Worm (Caenorhabditis elegans) whole organism, mixed stage, embryonic: ENCODE measurements around the gene pgap-1.

Experiments
- M03D4.4 ChIP-seq: sonication (generic microtip); optimal IDR thresholded peaks from 2 replicates; lab custom pipeline; 2017; ENCODE audit warnings: mild to moderate bottlenecking, missing genetic modification characterization, missing compliant biosample characterization
- bed-3 ChIP-seq: fragments of 200-800 bp; sonication (Bioruptor generic); optimal IDR thresholded peaks from 3 replicates; lab custom pipeline; 2018; ENCODE audit warnings: mild to moderate bottlenecking, missing genetic modification characterization, moderate library complexity, missing compliant biosample characterization
- blmp-1 ChIP-seq: fragments of 150-350 bp; optimal IDR thresholded peaks from 2 replicates; lab custom pipeline; 2014; ENCODE audit warnings: missing biosample characterization, missing genetic modification characterization
- ceh-39 ChIP-seq: fragments of 150-350 bp; optimal IDR thresholded peaks from 2 replicates; lab custom pipeline; 2014; ENCODE audit warnings: missing biosample characterization, missing genetic modification characterization
- ceh-43 ChIP-seq: fragments of 200-800 bp; sonication (Bioruptor generic); optimal IDR thresholded peaks from 2 replicates; lab custom pipeline; 2018; ENCODE audit warnings: mild to moderate bottlenecking, missing genetic modification characterization, moderate library complexity, missing compliant biosample characterization
- ceh-83 ChIP-seq: fragments of 200-800 bp; sonication (Bioruptor generic); optimal IDR thresholded peaks from 2 replicates; lab custom pipeline; 2018; ENCODE audit warnings: mild to moderate bottlenecking, missing genetic modification characterization, missing compliant biosample characterization
- cnd-1 ChIP-seq: fragments of 200-800 bp; sonication (Bioruptor generic); optimal IDR thresholded peaks from 2 replicates; lab custom pipeline; 2018; ENCODE audit warnings: mild to moderate bottlenecking, missing genetic modification characterization, missing compliant biosample characterization
- drap-1 ChIP-seq: fragments of 200-800 bp; sonication (Bioruptor generic); optimal IDR thresholded peaks from 3 replicates; lab custom pipeline; 2018; ENCODE audit warnings: mild to moderate bottlenecking, missing genetic modification characterization, missing compliant biosample characterization
- elt-1 ChIP-seq: sonication (generic microtip); optimal IDR thresholded peaks from 2 replicates; lab custom pipeline; 2017; ENCODE audit warnings: missing genetic modification characterization, mild to moderate bottlenecking, missing compliant biosample characterization, antibody characterized with exemption, moderate library complexity, borderline replicate concordance; ENCODE audit not compliant: insufficient read depth
- elt-3 ChIP-seq: fragments of 150-350 bp; optimal IDR thresholded peaks from 2 replicates; lab custom pipeline; 2014; ENCODE audit warnings: missing biosample characterization, missing genetic modification characterization
- lin-32 ChIP-seq: fragments of 200-800 bp; sonication (Bioruptor generic); optimal IDR thresholded peaks from 2 replicates; lab custom pipeline; 2018; ENCODE audit warnings: mild to moderate bottlenecking, missing genetic modification characterization, missing compliant biosample characterization
- lsy-2 ChIP-seq: fragments of 150-350 bp; optimal IDR thresholded peaks from 2 replicates; lab custom pipeline; 2014; ENCODE audit warnings: missing biosample characterization, missing genetic modification characterization
- mab-5 ChIP-seq: fragments of 150-350 bp; optimal IDR thresholded peaks from 2 replicates; lab custom pipeline; 2014; ENCODE audit warnings: missing biosample characterization, missing genetic modification characterization
- mls-2 ChIP-seq: sonication (generic microtip); optimal IDR thresholded peaks from 2 replicates; lab custom pipeline; 2016; ENCODE audit warnings: mild to moderate bottlenecking, missing genetic modification characterization, moderate library complexity, missing compliant biosample characterization
- nhr-12 ChIP-seq: fragments of 150-350 bp; optimal IDR thresholded peaks from 2 replicates; lab custom pipeline; 2014; ENCODE audit warnings: missing biosample characterization, missing genetic modification characterization
- nhr-2 ChIP-seq: fragments of 150-350 bp; optimal IDR thresholded peaks from 2 replicates; lab custom pipeline; 2014; ENCODE audit warnings: missing biosample characterization, missing genetic modification characterization
- nhr-237 ChIP-seq: fragments of 150-350 bp; optimal IDR thresholded peaks from 2 replicates; lab custom pipeline; 2014; ENCODE audit warnings: missing biosample characterization, missing genetic modification characterization
- nhr-28 ChIP-seq: fragments of 150-350 bp; optimal IDR thresholded peaks from 2 replicates; lab custom pipeline; 2014; ENCODE audit warnings: missing biosample characterization, missing genetic modification characterization
- nhr-76 ChIP-seq: sonication (generic microtip); optimal IDR thresholded peaks from 2 replicates; lab custom pipeline; 2017; ENCODE audit warnings: missing biosample characterization, missing genetic modification characterization
- pha-4 ChIP-seq: fragments of 150-350 bp; optimal IDR thresholded peaks from 2 replicates; lab custom pipeline; 2018; ENCODE audit warnings: missing biosample characterization, missing genetic modification reagents, missing genetic modification characterization
- sem-2 ChIP-seq: fragments of 200-800 bp; sonication (Bioruptor generic); optimal IDR thresholded peaks from 2 replicates; lab custom pipeline; 2018; ENCODE audit warnings: mild to moderate bottlenecking, missing genetic modification characterization, missing compliant biosample characterization
- snpc-4 ChIP-seq: fragments of 150-350 bp; optimal IDR thresholded peaks from 2 replicates; lab custom pipeline; 2014; ENCODE audit warnings: missing biosample characterization, missing genetic modification characterization
- sptf-1 ChIP-seq: sonication (generic microtip); optimal IDR thresholded peaks from 2 replicates; lab custom pipeline; 2017; ENCODE audit warnings: mild to moderate bottlenecking, missing genetic modification characterization, moderate library complexity, missing compliant biosample characterization
- tbx-8 ChIP-seq: fragments of 200-800 bp; sonication (Bioruptor generic); optimal IDR thresholded peaks from 2 replicates; lab custom pipeline; 2018; ENCODE audit warnings: mild to moderate bottlenecking, missing genetic modification characterization, moderate library complexity, missing compliant biosample characterization
- unc-120 ChIP-seq: sonication (generic microtip); optimal IDR thresholded peaks from 2 replicates; lab custom pipeline; 2017; ENCODE audit warnings: missing genetic modification characterization, missing compliant biosample characterization; ENCODE audit not compliant: poor library complexity, severe bottlenecking
- unc-39 ChIP-seq: fragments of 150-350 bp; optimal IDR thresholded peaks from 2 replicates; lab custom pipeline; 2014; ENCODE audit warnings: missing biosample characterization, missing genetic modification characterization
- unc-62 ChIP-seq: fragments of 150-350 bp; optimal IDR thresholded peaks from 2 replicates; lab custom pipeline; 2014; ENCODE audit warnings: missing biosample characterization, missing genetic modification reagents, missing genetic modification characterization
- zip-8 ChIP-seq: fragments of 150-350 bp; optimal IDR thresholded peaks from 2 replicates; lab custom pipeline; 2014; ENCODE audit warnings: missing biosample characterization, missing genetic modification characterization
- ztf-11 ChIP-seq: fragments of 150-350 bp; optimal IDR thresholded peaks from 2 replicates; lab custom pipeline; 2014; ENCODE audit warnings: missing biosample characterization, missing genetic modification characterization

Gene pgap-1

DNA sequence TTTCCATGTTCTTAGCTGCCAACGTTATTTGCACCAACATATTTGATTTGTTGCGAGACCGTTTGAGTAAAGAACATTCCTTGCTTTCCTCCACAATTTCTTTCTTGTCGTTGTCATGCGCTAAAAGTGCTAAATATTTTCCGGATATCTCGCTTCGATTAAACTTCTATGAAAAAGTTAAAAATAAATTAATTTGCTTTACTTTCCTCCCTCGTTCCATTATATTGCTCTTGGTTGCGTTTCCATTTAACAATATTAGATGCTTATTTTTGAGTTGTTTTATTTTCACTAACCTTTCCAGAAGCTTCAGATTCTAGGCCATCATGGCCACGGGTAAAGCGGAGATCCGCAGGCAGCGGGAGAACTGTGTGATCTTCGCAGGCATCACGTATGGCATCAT lies at the start of gene pgap-1:
pgap-1 (plus strand) TSS at position 301 of the 400 bp plus-strand sequence.
- no peak for TF ChIP-seq nhr-76
- TF ChIP-seq, all 35 proteins: peak for 0

DNA sequence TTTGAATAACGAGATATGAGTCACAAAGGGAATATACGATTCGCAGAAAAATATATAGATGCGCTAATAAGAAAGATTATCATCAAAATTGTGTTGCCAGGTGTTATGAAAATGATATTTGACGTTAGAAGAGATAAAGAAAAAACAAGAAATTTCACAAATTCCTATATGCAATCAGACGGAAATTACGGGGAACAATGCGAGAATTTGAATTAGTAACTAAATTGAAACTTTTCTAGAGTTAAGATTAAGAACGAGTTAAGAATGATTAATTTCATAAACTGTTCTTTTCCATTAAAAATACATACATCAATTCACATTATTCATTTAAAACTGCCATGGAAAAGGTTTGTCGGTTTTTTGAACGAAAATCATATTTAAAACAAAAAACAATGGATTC lies 45.6 kb upstream of the pgap-1 start, which contains the start of gene clc-6:
clc-6 (minus strand) TSS at position 101 of the 400 bp plus-strand sequence.
- no peak for TF ChIP-seq nhr-12 (tag; lab: Kevin White, UChicago)

DNA sequence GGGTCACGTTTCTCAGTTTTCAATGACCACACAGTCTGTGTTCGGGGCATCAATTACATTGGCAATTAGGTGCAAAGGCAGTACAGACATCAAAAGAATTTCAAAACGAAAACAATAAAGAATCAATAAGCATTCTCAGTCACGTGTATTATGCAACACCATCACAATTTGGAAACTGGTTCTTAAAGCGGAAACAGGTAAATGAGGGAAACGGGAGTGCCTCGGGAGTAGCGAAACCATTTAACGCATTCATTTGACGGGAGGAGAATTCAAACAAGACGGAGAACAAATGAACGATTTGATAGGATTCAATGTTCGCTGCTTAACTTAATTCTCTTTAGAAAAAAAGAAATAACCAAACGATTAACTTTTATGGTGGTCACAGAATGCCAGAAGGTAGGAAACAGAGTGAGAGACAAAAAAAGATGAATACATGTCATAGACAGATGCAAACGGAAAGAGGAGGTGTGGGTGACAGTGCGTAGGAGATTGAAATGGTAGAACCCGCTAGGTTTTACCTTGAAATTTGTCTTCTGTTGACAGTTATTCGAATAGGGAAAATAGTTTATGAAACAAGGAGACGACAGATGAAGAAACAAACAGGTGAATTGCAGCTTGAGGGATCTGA lies 44.9 kb upstream of the pgap-1 start:
- TF ChIP-seq ceh-43 (GFP tag; lab: Kevin White, UChicago) = no peak
- no peak for TF ChIP-seq lin-32 (GFP tag; lab: Kevin White, UChicago)
- TF ChIP-seq cnd-1 = no peak
- TF ChIP-seq elt-3 (tag; lab: Kevin White, UChicago) = no peak
- no peak for TF ChIP-seq ceh-83 (GFP tag; lab: Kevin White, UChicago)
- TF ChIP-seq nhr-12 (tag; lab: Kevin White, UChicago) = no peak

DNA sequence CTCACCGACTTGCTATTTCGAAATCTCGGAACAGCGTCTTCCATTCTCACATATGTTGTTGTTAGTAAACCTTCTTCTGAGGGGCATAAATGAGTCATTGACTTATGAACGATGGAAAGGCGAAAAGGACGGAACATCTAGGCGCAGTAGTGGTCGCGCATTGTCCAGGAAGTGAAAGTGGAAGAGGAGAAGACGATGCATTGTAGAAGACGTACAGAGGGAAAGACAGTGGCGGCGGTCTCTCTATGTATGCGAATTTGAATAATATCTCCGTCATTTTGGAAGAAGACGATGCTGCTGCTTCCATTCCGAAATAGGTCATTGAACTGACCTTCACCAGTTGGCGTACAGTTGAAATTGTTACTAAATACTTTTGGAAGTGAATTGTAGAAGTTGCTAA lies 43.6 kb upstream of the pgap-1 start:
- TF ChIP-seq blmp-1 (tag; lab: Kevin White, UChicago) (peak; percentile 55), nhr-28 (tag; lab: Kevin White, UChicago) (no peak)

DNA sequence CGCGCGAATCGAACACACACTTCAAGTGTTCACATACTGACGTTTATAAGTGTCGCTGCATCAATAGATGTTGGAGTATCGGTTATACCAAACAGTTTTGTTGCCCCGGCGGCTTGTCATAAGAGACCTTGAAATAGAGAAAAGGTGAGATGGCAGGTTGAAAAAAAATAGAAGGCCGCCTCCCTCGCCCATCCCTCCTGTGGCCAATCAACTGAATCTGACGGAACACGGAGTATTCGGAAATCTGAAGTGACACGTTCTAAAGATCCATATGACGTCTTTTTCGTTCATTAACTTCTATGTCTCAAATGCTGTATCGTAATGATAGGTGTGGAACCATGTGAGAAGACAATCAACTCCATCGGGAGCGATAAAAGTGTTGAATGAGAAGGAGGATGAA lies 42.2 kb upstream of the pgap-1 start:
- TF ChIP-seq sem-2 (GFP tag; lab: Kevin White, UChicago) (no peak), ceh-39 (tag; lab: Kevin White, UChicago) (no peak), mab-5 (tag; lab: Kevin White, UChicago) (no peak), nhr-237 (tag; lab: Kevin White, UChicago) (no peak), sptf-1 (tag; lab: Kevin White, UChicago) (no peak), ceh-43 (GFP tag; lab: Kevin White, UChicago) (no peak), tbx-8 (no peak), cnd-1 (no peak), unc-120 (tag; lab: Kevin White, UChicago) (no peak), elt-1 (tag; lab: Kevin White, UChicago) (no peak), unc-62 (GFP tag; lab: Kevin White, UChicago) (no peak), drap-1 (no peak), nhr-12 (tag; lab: Kevin White, UChicago) (no peak), zip-8 (tag; lab: Kevin White, UChicago) (no peak), bed-3 (GFP tag; lab: Kevin White, UChicago) (no peak), snpc-4 (tag; lab: Kevin White, UChicago) (no peak), ztf-11 (tag; lab: Kevin White, UChicago) (no peak)
- TF ChIP-seq, all 35 proteins: peak for 0

DNA sequence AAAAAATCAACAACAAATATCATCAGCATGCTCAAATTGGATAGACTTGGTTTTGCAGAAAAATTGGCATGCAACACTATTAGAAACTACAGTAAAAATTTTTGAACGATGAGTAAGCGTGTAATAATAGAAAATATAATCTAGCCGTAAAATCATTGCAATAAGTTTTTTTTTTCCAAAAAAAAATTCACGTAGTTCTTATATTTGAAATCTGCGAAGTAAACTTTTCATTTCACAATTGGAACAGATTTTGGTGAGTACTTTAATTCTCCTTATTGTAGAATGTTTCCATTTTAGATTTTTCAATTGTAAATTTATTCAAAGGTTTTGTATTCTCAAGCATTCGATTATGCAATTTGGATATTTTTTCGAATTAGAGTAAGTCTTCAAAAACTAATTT lies 41.4 kb upstream of the pgap-1 start, which contains the start of gene K10D6.3:
K10D6.3 (plus strand) TSS at position 301 of the 400 bp plus-strand sequence.
- no peak for TF ChIP-seq lsy-2 (tag; lab: Kevin White, UChicago)
- TF ChIP-seq elt-3 (tag; lab: Kevin White, UChicago) = no peak
- TF ChIP-seq, all 35 proteins: peak for 0

DNA sequence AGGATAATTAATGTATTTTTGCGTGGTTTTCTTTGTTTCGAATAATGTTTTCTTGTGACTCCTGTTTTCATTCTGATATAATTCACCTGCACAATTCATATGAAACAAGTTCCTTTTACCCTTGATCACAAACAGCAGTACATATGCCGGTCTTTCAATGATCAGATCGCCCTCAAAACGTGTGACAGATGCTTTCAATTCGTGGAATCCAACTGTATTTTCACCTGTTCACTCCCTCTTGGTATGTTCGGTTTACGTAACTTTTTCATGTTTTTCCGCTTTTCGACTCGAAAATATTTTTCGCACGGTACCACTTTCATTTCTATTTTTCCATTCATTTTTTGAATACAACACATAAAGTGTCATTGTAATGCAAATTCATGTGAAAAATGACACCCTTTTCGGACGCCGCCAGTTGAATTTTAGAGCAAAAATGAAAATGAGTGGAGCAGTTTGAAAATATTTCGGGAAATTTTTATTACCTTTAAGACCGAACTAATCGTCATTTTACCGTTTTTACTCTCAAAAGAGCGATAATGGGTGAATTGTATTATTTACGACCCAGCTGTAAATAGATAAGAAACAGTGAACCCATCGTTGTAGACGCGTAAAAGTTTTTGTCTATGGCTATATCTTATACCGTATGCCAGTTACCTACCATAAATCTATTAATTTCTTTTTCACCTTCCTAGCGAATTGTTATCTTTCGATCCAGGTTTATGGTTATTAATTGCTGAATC lies 39.7 kb upstream of the pgap-1 start, which contains the start of gene K10D6.4:
K10D6.4 (plus strand) TSS at position 100 of the 740 bp plus-strand sequence.
- TF ChIP-seq cnd-1 (no peak), unc-120 (tag; lab: Kevin White, UChicago) (no peak), ceh-39 (tag; lab: Kevin White, UChicago) (no peak), ceh-43 (GFP tag; lab: Kevin White, UChicago) (no peak), bed-3 (GFP tag; lab: Kevin White, UChicago) (no peak), M03D4.4 (no peak), nhr-2 (tag; lab: Kevin White, UChicago) (no peak), pha-4 (no peak), unc-39 (no peak), sem-2 (GFP tag; lab: Kevin White, UChicago) (no peak), mls-2 (no peak)
